Worm (Caenorhabditis elegans): ENCODE results near the gene K12H4.7.

The K12H4.7 gene

DNA sequence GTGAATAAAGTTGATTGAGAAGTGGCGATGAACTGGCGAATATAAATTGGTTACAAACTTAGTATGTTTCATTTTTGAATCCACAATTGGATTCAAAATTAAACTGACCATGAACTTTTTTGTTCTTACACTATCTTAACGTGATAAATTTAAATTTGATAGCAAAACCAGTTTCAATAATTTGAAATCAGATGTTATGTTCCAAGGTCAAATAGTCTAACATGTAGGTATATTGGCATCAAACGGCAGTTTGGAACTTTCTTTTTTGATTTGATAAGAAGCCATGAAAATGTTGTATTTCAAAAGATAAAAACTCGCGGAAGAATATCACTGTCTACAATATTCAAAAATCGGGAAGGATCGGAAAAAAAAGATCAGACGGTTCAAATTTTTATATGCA lies 14.8 kb downstream of the K12H4.7 start:
- TF ChIP-seq lin-15B (tag; optimal IDR thresholded peaks at IDR 0.05): no peak
- TF ChIP-seq tbx-2 (tag; optimal IDR thresholded peaks at IDR 0.05): no peak
- TF ChIP-seq snpc-4 (tag; optimal IDR thresholded peaks at IDR 0.05): no peak
- no peak for TF ChIP-seq nhr-28 (tag; optimal IDR thresholded peaks at IDR 0.05)
- no peak for TF ChIP-seq nfya-1 (tag; optimal IDR thresholded peaks at IDR 0.05; ENCODE audit: insufficient read depth)
- TF ChIP-seq lsy-12 (tag; optimal IDR thresholded peaks at IDR 0.05): no peak
- no peak for TF ChIP-seq daf-12 (tag; optimal IDR thresholded peaks at IDR 0.05)
- TF ChIP-seq nhr-76 (tag; optimal IDR thresholded peaks at IDR 0.05): no peak
- no peak for TF ChIP-seq nhr-43 (tag; optimal IDR thresholded peaks at IDR 0.05; ENCODE audit: poor library complexity, severe bottlenecking)
- TF ChIP-seq aly-2 (tag; optimal IDR thresholded peaks at IDR 0.05): no peak
- no peak for TF ChIP-seq elt-1 (tag; optimal IDR thresholded peaks at IDR 0.05)

DNA sequence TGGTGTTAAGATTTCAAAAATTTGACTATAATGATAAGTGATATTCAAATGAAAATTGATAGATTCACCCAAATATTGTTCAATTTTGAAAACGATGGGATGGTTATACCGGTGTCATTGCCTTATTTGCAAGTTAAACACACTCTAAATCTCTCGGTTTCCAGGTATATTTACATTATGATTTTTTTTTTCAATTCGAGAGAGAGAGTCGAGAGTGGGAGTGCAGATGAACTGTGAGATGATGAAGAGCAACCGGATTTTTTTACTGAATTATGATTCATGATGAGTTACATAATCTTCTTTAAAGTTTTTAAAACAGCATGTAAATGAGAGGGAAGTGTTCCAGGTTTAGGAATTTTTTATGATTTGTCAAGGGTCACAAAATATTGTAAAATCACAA lies 17.3 kb downstream of the K12H4.7 start, which contains the start of gene F44B9.10:
TSS of gene F44B9.10 (minus strand) at position 101 of the 400 bp plus-strand sequence.
- TF ChIP-seq nhr-76 (tag; optimal IDR thresholded peaks at IDR 0.05): no peak
- TF ChIP-seq pqm-1 (tag; optimal IDR thresholded peaks at IDR 0.05): no peak
- TF ChIP-seq nhr-77 (tag; optimal IDR thresholded peaks at IDR 0.05): no peak
- TF ChIP-seq ceh-9 (tag; optimal IDR thresholded peaks at IDR 0.05): no peak
- TF ChIP-seq eor-1 (tag; optimal IDR thresholded peaks at IDR 0.05): no peak
- TF ChIP-seq aly-2 (tag; optimal IDR thresholded peaks at IDR 0.05): no peak
- TF ChIP-seq skn-1 (tag; optimal IDR thresholded peaks at IDR 0.05): no peak
- no peak for TF ChIP-seq elt-1 (tag; optimal IDR thresholded peaks at IDR 0.05)
- no peak for TF ChIP-seq nhr-67 (tag; optimal IDR thresholded peaks at IDR 0.05)
- TF ChIP-seq daf-12 (tag; optimal IDR thresholded peaks at IDR 0.05): no peak
- TF ChIP-seq ztf-11 (tag; optimal IDR thresholded peaks at IDR 0.05): no peak
- TF ChIP-seq ZK546.5 (tag; optimal IDR thresholded peaks at IDR 0.05): no peak
- no peak for TF ChIP-seq egl-27 (tag; optimal IDR thresholded peaks at IDR 0.05)

DNA sequence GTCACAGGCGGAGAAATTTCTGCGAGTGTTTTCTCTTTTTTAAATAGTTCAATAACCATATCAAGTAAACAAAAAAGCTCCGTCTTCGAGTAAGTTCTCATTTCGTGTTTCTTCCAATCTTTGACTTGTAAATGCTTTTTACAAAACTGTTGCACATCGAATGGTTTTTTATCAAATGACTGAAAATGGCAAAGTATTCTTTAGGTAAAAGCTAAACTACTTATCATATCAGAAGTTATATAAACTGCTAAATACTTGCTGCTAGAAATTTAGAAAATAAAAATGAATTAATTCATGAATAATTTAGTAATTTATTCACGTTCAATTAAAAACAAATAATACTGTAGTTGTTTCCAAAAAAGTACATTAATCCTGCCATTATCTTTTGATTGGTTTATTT lies 19.9 kb downstream of the K12H4.7 start, which contains the start of gene F44B9.9:
TSS of gene F44B9.9 (minus strand) at position 101 of the 400 bp plus-strand sequence.
- TF ChIP-seq ceh-28 (tag; optimal IDR thresholded peaks at IDR 0.05) (no peak), nhr-28 (tag; optimal IDR thresholded peaks at IDR 0.05) (no peak), jun-1 (tag; optimal IDR thresholded peaks at IDR 0.05) (no peak), skn-1 (tag; optimal IDR thresholded peaks at IDR 0.05) (no peak), hmg-11 (tag; optimal IDR thresholded peaks at IDR 0.05) (no peak), nhr-43 (tag; optimal IDR thresholded peaks at IDR 0.05; ENCODE audit: poor library complexity, severe bottlenecking) (no peak), zag-1 (tag; optimal IDR thresholded peaks at IDR 0.05) (no peak), elt-3 (tag; optimal IDR thresholded peaks at IDR 0.05) (no peak), nhr-67 (tag; optimal IDR thresholded peaks at IDR 0.05) (no peak), ceh-82 (tag; optimal IDR thresholded peaks at IDR 0.05) (no peak), elt-1 (tag; optimal IDR thresholded peaks at IDR 0.05) (no peak), mdl-1 (tag; optimal IDR thresholded peaks at IDR 0.05) (no peak), snpc-4 (tag; optimal IDR thresholded peaks at IDR 0.05) (no peak), elt-2 (tag; optimal IDR thresholded peaks at IDR 0.05) (no peak), ZK546.5 (tag; optimal IDR thresholded peaks at IDR 0.05) (no peak)

DNA sequence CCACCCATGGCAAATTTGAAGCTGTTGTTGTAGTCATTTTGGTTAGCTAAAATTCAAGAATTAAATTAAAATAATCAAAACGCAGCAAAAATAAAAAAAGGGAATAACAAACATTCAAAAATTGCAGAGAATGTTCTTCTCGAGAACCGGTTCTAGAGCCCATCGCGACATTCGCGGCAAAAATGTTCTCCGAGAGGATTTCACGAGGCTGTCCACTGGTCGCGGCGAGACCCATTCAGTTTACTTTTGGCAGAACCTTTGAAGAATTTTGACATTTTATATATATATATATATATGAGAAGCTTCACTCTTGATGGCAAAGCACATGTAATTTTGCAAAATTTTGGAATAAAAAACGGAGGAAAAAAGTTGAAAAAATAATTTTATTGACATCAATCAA lies 21.4 kb downstream of the K12H4.7 start, which contains the start of gene F44B9.8:
TSS of gene F44B9.8 (minus strand) at position 163 of the 400 bp plus-strand sequence.
- TF ChIP-seq snpc-4 (tag; optimal IDR thresholded peaks at IDR 0.05) (peak; percentile 55), ama-1 (optimal IDR thresholded peaks at IDR 0.05) (peak; percentile 22), elt-2 (tag; optimal IDR thresholded peaks at IDR 0.05) (peak; percentile 23), jun-1 (tag; optimal IDR thresholded peaks at IDR 0.05) (no peak), lin-15B (tag; optimal IDR thresholded peaks at IDR 0.05) (peak; percentile 87), unc-62 (GFP tag; optimal IDR thresholded peaks at IDR 0.05) (no peak), nhr-23 (tag; optimal IDR thresholded peaks at IDR 0.05) (peak; percentile 82), ceh-82 (tag; optimal IDR thresholded peaks at IDR 0.05) (no peak), lin-39 (tag; optimal IDR thresholded peaks at IDR 0.05) (peak; percentile 37), nhr-43 (tag; optimal IDR thresholded peaks at IDR 0.05; ENCODE audit: poor library complexity, severe bottlenecking) (peak; percentile 62), hmg-11 (tag; optimal IDR thresholded peaks at IDR 0.05) (peak; percentile 32), nhr-25 (tag; optimal IDR thresholded peaks at IDR 0.05) (peak; percentile 73), ceh-28 (tag; optimal IDR thresholded peaks at IDR 0.05) (no peak), R02D3.7 (tag; optimal IDR thresholded peaks at IDR 0.05) (peak; percentile 17), pha-4 (tag; optimal IDR thresholded peaks at IDR 0.05) (peak; percentile 92), nhr-76 (tag; optimal IDR thresholded peaks at IDR 0.05) (no peak), nfya-1 (tag; optimal IDR thresholded peaks at IDR 0.05; ENCODE audit: insufficient read depth) (peak; percentile 79), lsy-12 (tag; optimal IDR thresholded peaks at IDR 0.05) (peak; percentile 21), tbx-2 (tag; optimal IDR thresholded peaks at IDR 0.05) (no peak)
